Worm (Caenorhabditis elegans) whole organism, L4 larva: ENCODE measurements around the gene R13A5.15.

Experiments used
- F10B5.3 ChIP-seq: sonication (generic microtip); optimal IDR thresholded peaks from 2 replicates; lab custom pipeline; 2016; ENCODE audit warnings: mild to moderate bottlenecking, missing genetic modification characterization, missing compliant biosample characterization
- F37D6.2 ChIP-seq: sonication (generic microtip); optimal IDR thresholded peaks from 2 replicates; lab custom pipeline; 2016; ENCODE audit warnings: mild to moderate bottlenecking, missing genetic modification characterization, missing compliant biosample characterization
- F49E8.2 ChIP-seq: sonication (generic microtip); optimal IDR thresholded peaks from 2 replicates; lab custom pipeline; 2016; ENCODE audit warnings: missing compliant biosample characterization, mild to moderate bottlenecking, missing genetic modification characterization, borderline replicate concordance
- T26A8.4 ChIP-seq: fragments of 200-800 bp; sonication (Bioruptor generic); IDR thresholded peaks from 2 replicates; pipeline ENCODE4 v1.3.6; 2022; ENCODE audit warnings: missing genetic modification characterization, missing compliant biosample characterization
- Y48G9A.11 ChIP-seq: fragments of 200-800 bp; sonication (Bioruptor generic); IDR thresholded peaks from 2 replicates; pipeline ENCODE4 v1.3.6; 2022; ENCODE audit warnings: missing genetic modification reagents, missing genetic modification characterization, missing compliant biosample characterization
- aha-1 ChIP-seq: fragments of 150-350 bp; peaks from one replicate; lab custom pipeline; 2014; ENCODE audit warnings: missing biosample characterization, missing genetic modification characterization
- arid-1 ChIP-seq: fragments of 200-800 bp; sonication (Bioruptor generic); conservative IDR thresholded peaks from 2 replicates; pipeline ENCODE4 v1.3.6; 2022; ENCODE audit warnings: missing genetic modification reagents, missing genetic modification characterization, missing compliant biosample characterization
- ceh-20 ChIP-seq: fragments of 200-800 bp; sonication (Bioruptor generic); IDR thresholded peaks from 2 replicates; pipeline ENCODE4 v1.3.6; 2022; ENCODE audit warnings: missing genetic modification reagents, missing genetic modification characterization, missing compliant biosample characterization
- ceh-44 ChIP-seq: fragments of 200-800 bp; sonication (Bioruptor generic); IDR thresholded peaks from 2 replicates; pipeline ENCODE4 v1.3.6; 2022; ENCODE audit warnings: missing genetic modification reagents, missing genetic modification characterization, missing compliant biosample characterization
- ceh-62 ChIP-seq: sonication (generic microtip); optimal IDR thresholded peaks from 2 replicates; lab custom pipeline; 2017; ENCODE audit warnings: missing biosample characterization, missing genetic modification characterization
- ctbp-1 ChIP-seq: fragments of 200-800 bp; sonication (Bioruptor generic); IDR thresholded peaks from 2 replicates; pipeline ENCODE4 v1.3.6; 2022; ENCODE audit warnings: missing genetic modification reagents, missing genetic modification characterization, missing compliant biosample characterization
- daf-12 ChIP-seq: fragments of 150-350 bp; optimal IDR thresholded peaks from 2 replicates; lab custom pipeline; 2014; ENCODE audit warnings: missing biosample characterization, missing genetic modification reagents, missing genetic modification characterization
- daf-16 ChIP-seq, 3 experiments: sonication (generic microtip); optimal IDR thresholded peaks; 2 replicates each; lab custom pipeline; 2016 to 2017; ENCODE audit warnings: missing genetic modification characterization in 3 of 3, missing genetic modification reagents in 3 of 3, mild to moderate bottlenecking in 2 of 3, missing compliant biosample characterization in 2 of 3, missing biosample characterization in 1 of 3, moderate library complexity in 1 of 3
- dmd-6 ChIP-seq: fragments of 200-800 bp; sonication (Bioruptor generic); IDR thresholded peaks from 2 replicates; pipeline ENCODE4 v1.3.6; 2022; ENCODE audit warnings: missing genetic modification reagents, missing genetic modification characterization, missing compliant biosample characterization
- dpl-1 ChIP-seq: fragments of 150-350 bp; optimal IDR thresholded peaks from 2 replicates; lab custom pipeline; 2014; ENCODE audit warnings: missing biosample characterization, missing genetic modification reagents, missing genetic modification characterization
- fkh-10 ChIP-seq: fragments of 150-350 bp; optimal IDR thresholded peaks from 2 replicates; lab custom pipeline; 2014; ENCODE audit warnings: missing biosample characterization, missing genetic modification reagents, missing genetic modification characterization
- gei-8 ChIP-seq: fragments of 200-800 bp; sonication (Bioruptor generic); optimal IDR thresholded peaks from 2 replicates; lab custom pipeline; 2018; ENCODE audit warnings: mild to moderate bottlenecking, missing genetic modification characterization, missing compliant biosample characterization
- hlh-11 ChIP-seq: fragments of 200-800 bp; sonication (Bioruptor generic); optimal IDR thresholded peaks from 2 replicates; lab custom pipeline; 2018; ENCODE audit warnings: mild to moderate bottlenecking, missing genetic modification characterization, missing compliant biosample characterization
- lin-1 ChIP-seq: fragments of 200-800 bp; sonication (Bioruptor generic); IDR thresholded peaks from 2 replicates; pipeline ENCODE4 v1.3.6; 2022; ENCODE audit warnings: missing genetic modification reagents, missing genetic modification characterization, missing compliant biosample characterization
- lin-38 ChIP-seq: fragments of 200-800 bp; sonication (Bioruptor generic); IDR thresholded peaks from 2 replicates; pipeline ENCODE4 v1.3.6; 2022; ENCODE audit warnings: missing genetic modification reagents, missing genetic modification characterization, missing compliant biosample characterization
- lsy-2 ChIP-seq, 2 experiments: fragments of 150-350 bp in 1 of 2; sonication (generic microtip) in 1 of 2; optimal IDR thresholded peaks; 2 replicates each; lab custom pipeline; 2014 to 2017; ENCODE audit warnings: missing biosample characterization in 2 of 2, missing genetic modification characterization in 2 of 2
- madf-5 ChIP-seq, 2 experiments: fragments of 200-800 bp; sonication (Bioruptor generic); IDR thresholded peaks; 2 replicates each; pipeline ENCODE4 v1.3.6; 2022; ENCODE audit warnings: missing compliant biosample characterization in 2 of 2, missing genetic modification characterization in 2 of 2
- madf-9 ChIP-seq: fragments of 200-800 bp; sonication (Bioruptor generic); conservative IDR thresholded peaks from 2 replicates; pipeline ENCODE4 v1.3.6; 2022; ENCODE audit warnings: missing genetic modification reagents, missing genetic modification characterization, missing compliant biosample characterization
- mdl-1 ChIP-seq, 2 experiments: fragments of 150-350 bp in 1 of 2; sonication (generic microtip) in 1 of 2; optimal IDR thresholded peaks; 2 replicates each; lab custom pipeline; 2014 to 2017; ENCODE audit warnings: missing biosample characterization in 2 of 2, missing genetic modification characterization in 2 of 2
- mdt-29 ChIP-seq: fragments of 200-800 bp; sonication (Bioruptor generic); IDR thresholded peaks from 2 replicates; pipeline ENCODE4 v1.3.6; 2022; ENCODE audit warnings: missing genetic modification reagents, missing genetic modification characterization, missing compliant biosample characterization
- mxl-3 ChIP-seq: fragments of 200-800 bp; sonication (Bioruptor generic); optimal IDR thresholded peaks from 2 replicates; lab custom pipeline; 2018; ENCODE audit warnings: mild to moderate bottlenecking, missing genetic modification characterization, missing compliant biosample characterization
- nhr-10 ChIP-seq: fragments of 150-350 bp; optimal IDR thresholded peaks from 2 replicates; lab custom pipeline; 2014; ENCODE audit warnings: missing biosample characterization, missing genetic modification characterization
- nhr-102 ChIP-seq: sonication (generic microtip); optimal IDR thresholded peaks from 2 replicates; lab custom pipeline; 2016; ENCODE audit warnings: mild to moderate bottlenecking, missing genetic modification characterization, moderate library complexity, missing compliant biosample characterization
- nhr-237 ChIP-seq: sonication (generic microtip); optimal IDR thresholded peaks from 2 replicates; lab custom pipeline; 2017; ENCODE audit warnings: missing biosample characterization, missing genetic modification characterization
- nhr-25 ChIP-seq: sonication (generic microtip); optimal IDR thresholded peaks from 2 replicates; lab custom pipeline; 2017; ENCODE audit warnings: missing genetic modification characterization, mild to moderate bottlenecking, missing compliant biosample characterization, antibody characterized with exemption, moderate library complexity, borderline replicate concordance; ENCODE audit not compliant: insufficient read depth
- nhr-76 ChIP-seq: fragments of 150-350 bp; optimal IDR thresholded peaks from 2 replicates; lab custom pipeline; 2014; ENCODE audit warnings: missing biosample characterization, missing genetic modification characterization
- nhr-77 ChIP-seq: fragments of 150-350 bp; optimal IDR thresholded peaks from 2 replicates; lab custom pipeline; 2014; ENCODE audit warnings: missing biosample characterization, missing genetic modification characterization
- pha-4 ChIP-seq, 2 experiments: fragments of 150-350 bp in 1 of 2; fragments of 200-800 bp in 1 of 2; sonication (Bioruptor generic) in 1 of 2; IDR thresholded peaks in 1 of 2; optimal IDR thresholded peaks in 1 of 2; 2 replicates each; pipeline versions ENCODE4 v1.3.6 to Lab custom; 2014 to 2022; ENCODE audit warnings: missing genetic modification characterization in 2 of 2, missing genetic modification reagents in 2 of 2, missing biosample characterization in 1 of 2, missing compliant biosample characterization in 1 of 2
- php-3 ChIP-seq: fragments of 200-800 bp; sonication (Bioruptor generic); IDR thresholded peaks from 2 replicates; pipeline ENCODE4 v1.3.6; 2022; ENCODE audit warnings: missing genetic modification reagents, missing genetic modification characterization, missing compliant biosample characterization
- rbr-2 ChIP-seq: sonication (generic microtip); optimal IDR thresholded peaks from 2 replicates; lab custom pipeline; 2016; ENCODE audit warnings: missing genotype, missing genetic modification characterization, missing compliant biosample characterization
- saeg-2 ChIP-seq: fragments of 200-800 bp; sonication (Bioruptor generic); IDR thresholded peaks from 2 replicates; pipeline ENCODE4 v1.3.6; 2022; ENCODE audit warnings: missing genetic modification reagents, missing genetic modification characterization, missing compliant biosample characterization
- sdz-12 ChIP-seq: fragments of 200-800 bp; sonication (Bioruptor generic); optimal IDR thresholded peaks from 2 replicates; lab custom pipeline; 2018; ENCODE audit warnings: mild to moderate bottlenecking, missing genetic modification characterization, missing compliant biosample characterization
- snpc-1.2 ChIP-seq: fragments of 200-800 bp; sonication (Bioruptor generic); IDR thresholded peaks from 2 replicates; pipeline ENCODE4 v1.3.6; 2022; ENCODE audit warnings: missing genetic modification reagents, missing genetic modification characterization, missing compliant biosample characterization
- spr-1 ChIP-seq: sonication (generic microtip); optimal IDR thresholded peaks from 2 replicates; lab custom pipeline; 2016; ENCODE audit warnings: mild to moderate bottlenecking, missing genetic modification characterization, missing compliant biosample characterization
- unc-62 ChIP-seq, 3 experiments: fragments of 150-350 bp in 1 of 3; sonication (generic microtip); optimal IDR thresholded peaks in 2 of 3; peaks in 1 of 3; 1 replicate in 1 of 3; 2 replicates in 2 of 3; lab custom pipeline; 2014 to 2017; ENCODE audit warnings: missing biosample characterization in 3 of 3, missing genetic modification characterization in 3 of 3, missing genetic modification reagents in 3 of 3, missing genotype in 1 of 3
- vab-7 ChIP-seq: fragments of 200-800 bp; sonication (Bioruptor generic); IDR thresholded peaks from 2 replicates; pipeline ENCODE4 v1.3.6; 2022; ENCODE audit warnings: missing genetic modification reagents, missing genetic modification characterization, missing compliant biosample characterization
- zfp-2 ChIP-seq: sonication (generic microtip); optimal IDR thresholded peaks from 2 replicates; lab custom pipeline; 2016; ENCODE audit warnings: mild to moderate bottlenecking, missing genetic modification characterization, missing compliant biosample characterization
- zfp-3 ChIP-seq: fragments of 200-800 bp; sonication (Bioruptor generic); conservative IDR thresholded peaks from 2 replicates; pipeline ENCODE4 v1.3.6; 2022; ENCODE audit warnings: missing genetic modification reagents, missing genetic modification characterization, missing compliant biosample characterization
- zip-2 ChIP-seq: fragments of 150-350 bp; optimal IDR thresholded peaks from 2 replicates; lab custom pipeline; 2014; ENCODE audit warnings: missing biosample characterization, missing genetic modification characterization

R13A5.15 gene

DNA sequence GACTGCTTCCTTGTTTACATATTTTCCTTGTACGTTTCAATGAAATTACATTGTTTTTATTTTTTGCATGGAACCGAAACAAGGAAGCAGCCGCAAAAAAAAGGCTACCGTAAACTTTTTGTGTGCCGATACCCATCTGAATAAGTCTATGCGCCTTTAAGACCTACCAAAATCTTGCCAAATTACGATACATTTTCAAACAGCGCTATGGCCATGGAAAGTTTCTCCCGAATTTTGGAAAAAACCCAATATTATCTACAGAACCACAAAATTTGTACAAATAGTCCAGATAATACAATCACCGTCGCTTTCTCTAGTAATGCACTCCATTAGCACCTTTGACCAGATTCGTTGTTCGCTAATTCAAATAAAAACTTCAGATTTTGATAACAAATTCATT is 16.4 kb downstream of the R13A5.15 start:
- TF ChIP-seq madf-9 (GFP tag; lab: Robert Waterston, UW), result no peak
- peak; percentile 23 for TF ChIP-seq F49E8.2 (tag; lab: Kevin White, UChicago)
- no peak for TF ChIP-seq nhr-102 (tag; lab: Kevin White, UChicago)
- peak; percentile 40; the same call in 1 of the 2 replicates for TF ChIP-seq lin-38 (GFP tag; lab: Robert Waterston, UW)
- peak; percentile 35; the same call in 1 of the 2 replicates for TF ChIP-seq snpc-1.2 (GFP tag; lab: Robert Waterston, UW)
- TF ChIP-seq ctbp-1 (GFP tag; lab: Robert Waterston, UW), result no peak
- 0 out of 2 replicates have a peak, but pooled peaks have one; percentile 29 for TF ChIP-seq lin-1
- TF ChIP-seq Y48G9A.11 (GFP tag; lab: Robert Waterston, UW), result peak; percentile 56
- 0 out of 2 replicates have a peak, but pooled peaks have one; percentile 36 for TF ChIP-seq arid-1 (GFP tag; lab: Robert Waterston, UW)
- no peak for TF ChIP-seq T26A8.4
- TF ChIP-seq daf-12 (tag; lab: Kevin White, UChicago), result no peak
- no peak for TF ChIP-seq spr-1 (tag; lab: Kevin White, UChicago)
- TF ChIP-seq madf-5 (GFP tag; IDR thresholded peaks at IDR 0.05; lab: Robert Waterston, UW), result no peak
- TF ChIP-seq zfp-2 (tag; lab: Kevin White, UChicago), result no peak
- no peak for TF ChIP-seq ceh-44 (GFP tag; lab: Robert Waterston, UW)
- no peak for TF ChIP-seq ceh-20 (GFP tag; lab: Robert Waterston, UW)
- no peak for TF ChIP-seq zip-2 (tag; lab: Kevin White, UChicago)
- TF ChIP-seq daf-16 (GFP tag; optimal IDR thresholded peaks at IDR 0.05; lab: Kevin White, UChicago), result no peak
- peak; percentile 22 for TF ChIP-seq daf-16 (tag; optimal IDR thresholded peaks at IDR 0.05; lab: Kevin White, UChicago)
- no peak for TF ChIP-seq nhr-237
- TF ChIP-seq nhr-10 (tag; lab: Kevin White, UChicago), result no peak
- peak; percentile 43 for TF ChIP-seq aha-1
- TF ChIP-seq, all 104 proteins: peak for 8

DNA sequence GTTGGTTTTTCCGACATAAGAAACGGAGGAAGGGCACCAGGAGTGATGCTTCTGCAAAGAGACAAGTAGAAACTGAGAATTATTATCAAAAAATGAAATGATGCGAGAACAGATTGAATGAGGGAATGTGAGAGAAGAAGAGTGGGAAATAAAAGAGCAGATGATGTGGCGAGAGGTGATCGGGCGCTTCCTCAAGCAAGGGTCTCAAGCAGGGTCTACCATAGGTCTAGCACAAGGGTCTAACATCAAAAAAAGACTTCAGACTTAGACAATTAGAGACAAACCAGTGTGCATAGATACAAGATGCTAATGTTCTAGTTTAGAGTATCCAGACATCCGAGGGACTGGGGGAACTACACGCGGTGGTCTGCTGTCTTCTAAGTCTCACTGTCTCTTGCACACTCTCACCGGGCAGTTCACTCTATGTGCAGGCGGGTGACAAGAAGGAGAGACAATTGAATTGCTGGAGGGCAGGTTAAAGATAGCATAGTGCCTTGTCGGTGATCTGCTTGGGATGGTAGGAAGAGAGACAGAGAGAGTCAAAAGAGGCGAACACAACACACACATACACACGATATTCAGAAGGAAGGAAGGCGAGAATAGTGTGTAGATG is 17.9 kb downstream of the R13A5.15 start, which contains the start of gene R13A5.7:
Gene R13A5.7 (minus strand): TSS at position 51 of the 613 bp plus-strand sequence.
- TF ChIP-seq php-3 (GFP tag; lab: Robert Waterston, UW), result 0 out of 2 replicates have a peak, but pooled peaks have one; percentile 46
- peak; percentile 77 for TF ChIP-seq dmd-6 (GFP tag; lab: Robert Waterston, UW)
- peak in 1 of 2 experiments; percentile 97 for TF ChIP-seq unc-62 (GFP tag; optimal IDR thresholded peaks at IDR 0.05 in 1 of 2; lab: Kevin White, UChicago)
- no peak for TF ChIP-seq unc-62 (tag; optimal IDR thresholded peaks at IDR 0.05; lab: Kevin White, UChicago)
- peak; percentile 95 to 96 for TF ChIP-seq mdl-1 (tag; optimal IDR thresholded peaks at IDR 0.05; lab: Kevin White, UChicago)
- TF ChIP-seq zfp-3 (GFP tag; lab: Robert Waterston, UW), result no peak
- TF ChIP-seq sdz-12 (GFP tag; lab: Kevin White, UChicago), result no peak
- peak; percentile 95 for TF ChIP-seq mxl-3 (GFP tag; lab: Kevin White, UChicago)
- peak in 1 of 2 experiments; percentile 23 for TF ChIP-seq daf-16 (GFP tag; optimal IDR thresholded peaks at IDR 0.05; lab: Kevin White, UChicago)
- TF ChIP-seq daf-16 (tag; optimal IDR thresholded peaks at IDR 0.05; lab: Kevin White, UChicago), result peak; percentile 80
- no peak for TF ChIP-seq F49E8.2 (tag; lab: Kevin White, UChicago)
- peak; percentile 66 for TF ChIP-seq fkh-10
- TF ChIP-seq nhr-76 (tag; lab: Kevin White, UChicago), result no peak
- TF ChIP-seq ceh-20 (GFP tag; lab: Robert Waterston, UW), result no peak; the same call in 1 of the 2 replicates
- 0 out of 2 replicates have a peak, but pooled peaks have one; percentile 35 for TF ChIP-seq mdt-29 (GFP tag; lab: Robert Waterston, UW)
- peak; percentile 14 for TF ChIP-seq aha-1
- TF ChIP-seq nhr-102 (tag; lab: Kevin White, UChicago), result peak; percentile 68
- TF ChIP-seq nhr-25 (tag; lab: Kevin White, UChicago), result peak; percentile 70
- peak; percentile 93 for TF ChIP-seq hlh-11 (tag; lab: Kevin White, UChicago)
- peak; percentile 48 for TF ChIP-seq gei-8 (GFP tag; lab: Kevin White, UChicago)
- peak; percentile 85 to 86 for TF ChIP-seq lsy-2 (tag; optimal IDR thresholded peaks at IDR 0.05; lab: Kevin White, UChicago)
- peak; percentile 48 for TF ChIP-seq dpl-1 (GFP tag; lab: Kevin White, UChicago)
- TF ChIP-seq nhr-77, result peak; percentile 67
- TF ChIP-seq F37D6.2 (tag; lab: Kevin White, UChicago), result peak; percentile 31
- no peak for TF ChIP-seq vab-7 (GFP tag; lab: Robert Waterston, UW)
- peak; percentile 59 for TF ChIP-seq lin-38 (GFP tag; lab: Robert Waterston, UW)
- 0 out of 2 replicates have a peak, but pooled peaks have one; percentile 20 for TF ChIP-seq saeg-2 (GFP tag; lab: Robert Waterston, UW)
- TF ChIP-seq F10B5.3, result peak; percentile 35
- TF ChIP-seq rbr-2 (tag; lab: Kevin White, UChicago), result peak; percentile 89
- TF ChIP-seq pha-4 (GFP tag; IDR thresholded peaks at IDR 0.05; lab: Robert Waterston, UW), result no peak
- TF ChIP-seq pha-4 (tag; optimal IDR thresholded peaks at IDR 0.05; lab: Kevin White, UChicago), result peak; percentile 39
- no peak for TF ChIP-seq ceh-62 (tag; lab: Kevin White, UChicago)
